Worm (Caenorhabditis elegans) whole organism, L1 larva: Measurements from ENCODE around the gene R04B5.6.

Experiments used
- aly-2 ChIP-seq: fragments of 150-350 bp; optimal IDR thresholded peaks from 2 replicates; lab custom pipeline; 2014; ENCODE audit warnings: missing biosample characterization, missing genetic modification characterization
- nhr-77 ChIP-seq: fragments of 150-350 bp; optimal IDR thresholded peaks from 2 replicates; lab custom pipeline; 2014; ENCODE audit warnings: missing biosample characterization, missing genetic modification characterization
- tbx-2 ChIP-seq: sonication (generic microtip); optimal IDR thresholded peaks from 2 replicates; lab custom pipeline; 2016; ENCODE audit warnings: missing genetic modification characterization, missing compliant biosample characterization
- zag-1 ChIP-seq: fragments of 150-350 bp; optimal IDR thresholded peaks from 2 replicates; lab custom pipeline; 2014; ENCODE audit warnings: missing biosample characterization, missing genetic modification characterization

DNA sequence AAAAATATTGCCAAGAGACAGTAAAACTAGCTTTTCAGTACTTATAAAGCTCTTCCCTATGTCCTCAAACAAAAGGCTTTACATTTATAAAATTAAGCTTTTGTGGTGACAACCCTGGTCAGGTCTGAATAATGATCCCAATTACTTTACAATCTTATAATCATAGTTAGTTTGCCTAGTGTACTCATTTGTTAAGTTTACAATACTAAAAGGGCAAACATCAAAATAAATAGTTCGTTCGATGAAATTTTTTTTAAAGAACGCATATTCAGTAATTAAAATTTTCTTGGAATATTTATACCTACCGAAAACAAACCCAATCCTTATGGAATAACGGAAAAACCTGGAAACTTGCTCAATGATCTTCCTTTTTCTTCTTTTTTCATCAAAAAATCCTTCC lies 26.2 kb upstream of the R04B5.6 start:
- TF ChIP-seq aly-2 (tag; lab: Kevin White, UChicago) (no peak), tbx-2 (tag; lab: Kevin White, UChicago) (no peak), nhr-77 (no peak), zag-1 (tag; lab: Kevin White, UChicago) (no peak)
